Worm (Caenorhabditis elegans) whole organism, late embryonic: ENCODE results near the gene col-33.

Experiments used
- F13H6.1 ChIP-seq: sonication (generic microtip); optimal IDR thresholded peaks from 2 replicates; lab custom pipeline; 2016; ENCODE audit warnings: missing genetic modification characterization, missing compliant biosample characterization
- ceh-18 ChIP-seq: sonication (generic microtip); optimal IDR thresholded peaks from 2 replicates; lab custom pipeline; 2016; ENCODE audit warnings: missing genetic modification characterization, missing compliant biosample characterization
- ceh-6 ChIP-seq: fragments of 200-800 bp; sonication (Bioruptor generic); optimal IDR thresholded peaks from 2 replicates; lab custom pipeline; 2018; ENCODE audit warnings: mild to moderate bottlenecking, missing genetic modification characterization, missing compliant biosample characterization
- ceh-9 ChIP-seq: sonication (generic microtip); optimal IDR thresholded peaks from 2 replicates; lab custom pipeline; 2016; ENCODE audit warnings: mild to moderate bottlenecking, missing genetic modification characterization, inconsistent platforms, missing compliant biosample characterization
- elt-2 ChIP-seq: sonication (generic microtip); optimal IDR thresholded peaks from 2 replicates; lab custom pipeline; 2016; ENCODE audit warnings: missing genetic modification reagents, missing genetic modification characterization, missing compliant biosample characterization
- fkh-6 ChIP-seq: sonication (generic microtip); optimal IDR thresholded peaks from 2 replicates; lab custom pipeline; 2016; ENCODE audit warnings: missing genetic modification characterization, missing compliant biosample characterization
- hlh-13 ChIP-seq: fragments of 200-800 bp; sonication (Bioruptor generic); optimal IDR thresholded peaks from 2 replicates; lab custom pipeline; 2018; ENCODE audit warnings: mild to moderate bottlenecking, missing genetic modification characterization, missing compliant biosample characterization
- pqm-1 ChIP-seq: sonication (generic microtip); optimal IDR thresholded peaks from 2 replicates; lab custom pipeline; 2016; ENCODE audit warnings: missing genetic modification characterization, missing compliant biosample characterization
- unc-3 ChIP-seq, 2 experiments: fragments of 200-800 bp in 1 of 2; sonication (Bioruptor generic) in 1 of 2; sonication (generic microtip) in 1 of 2; conservative IDR thresholded peaks in 1 of 2; optimal IDR thresholded peaks in 1 of 2; 2 replicates each; pipeline versions ENCODE4 v1.3.6 to Lab custom; 2016 to 2022; ENCODE audit warnings: missing compliant biosample characterization in 2 of 2, missing genetic modification characterization in 2 of 2, missing genetic modification reagents in 1 of 2
- unc-55 ChIP-seq: sonication (generic microtip); optimal IDR thresholded peaks from 2 replicates; lab custom pipeline; 2017; ENCODE audit warnings: missing biosample characterization, missing genetic modification reagents, missing genetic modification characterization
- unc-86 ChIP-seq: sonication (generic microtip); optimal IDR thresholded peaks from 2 replicates; lab custom pipeline; 2016; ENCODE audit warnings: missing genetic modification characterization, missing compliant biosample characterization
- ztf-16 ChIP-seq: sonication (generic microtip); optimal IDR thresholded peaks from 2 replicates; lab custom pipeline; 2017; ENCODE audit warnings: missing genetic modification characterization, missing compliant biosample characterization

DNA sequence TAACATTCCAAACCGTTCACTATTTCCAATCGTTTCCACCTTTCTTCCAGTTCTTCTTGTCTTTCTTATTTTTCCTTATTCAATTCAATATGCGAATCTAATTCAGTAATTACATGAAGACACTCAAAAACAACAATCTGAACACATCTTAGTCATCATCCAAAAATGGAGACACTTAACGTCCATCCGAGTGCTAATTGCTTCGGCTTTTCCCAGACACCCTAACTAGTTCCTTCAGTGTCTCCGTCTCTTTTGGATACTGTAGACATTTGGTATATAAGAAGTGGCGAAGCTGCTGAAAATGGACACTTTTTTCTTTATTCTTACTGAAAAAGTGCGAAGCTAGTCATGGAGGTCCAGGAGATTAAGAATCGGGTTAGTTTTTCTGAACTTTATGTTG is at the start of gene col-33:
- no peak for TF ChIP-seq unc-3 (GFP tag; conservative IDR thresholded peaks at IDR 0.05; lab: Robert Waterston, UW)
- no peak for TF ChIP-seq unc-3 (tag; optimal IDR thresholded peaks at IDR 0.05; lab: Kevin White, UChicago)
- no peak for TF ChIP-seq pqm-1 (tag; lab: Kevin White, UChicago)
- no peak for TF ChIP-seq ceh-9 (tag; lab: Kevin White, UChicago)
- no peak for TF ChIP-seq elt-2 (tag; lab: Kevin White, UChicago)
- TF ChIP-seq fkh-6 (tag; lab: Kevin White, UChicago): no peak
- TF ChIP-seq F13H6.1: no peak
- no peak for TF ChIP-seq unc-55
- no peak for TF ChIP-seq unc-86 (tag; lab: Kevin White, UChicago)
- no peak for TF ChIP-seq ceh-18
- TF ChIP-seq ceh-6 (GFP tag; lab: Kevin White, UChicago): no peak
- no peak for TF ChIP-seq hlh-13 (GFP tag; lab: Kevin White, UChicago)
- TF ChIP-seq ztf-16 (tag; lab: Kevin White, UChicago): no peak
